Worm (Caenorhabditis elegans) whole organism, L4 larva: Measurements from ENCODE around the gene glrx-5.
A peak's percentile ranks its signal among the peaks of the same experiment; 100 is the strongest.

Experiments
- F10B5.3 ChIP-seq: sonication (generic microtip); optimal IDR thresholded peaks from 2 replicates; lab custom pipeline; 2016; ENCODE audit warnings: mild to moderate bottlenecking, missing genetic modification characterization, missing compliant biosample characterization
- F26F4.8 ChIP-seq: fragments of 200-800 bp; sonication (Bioruptor generic); conservative IDR thresholded peaks from 2 replicates; pipeline ENCODE4 v1.3.6; 2022; ENCODE audit warnings: missing genetic modification characterization, missing compliant biosample characterization
- F44E2.7 ChIP-seq: fragments of 200-800 bp; sonication (Bioruptor generic); IDR thresholded peaks from 2 replicates; pipeline ENCODE4 v2.1.2; 2022; ENCODE audit warnings: missing genetic modification characterization, missing compliant biosample characterization
- F49E8.2 ChIP-seq: sonication (generic microtip); optimal IDR thresholded peaks from 2 replicates; lab custom pipeline; 2016; ENCODE audit warnings: missing compliant biosample characterization, mild to moderate bottlenecking, missing genetic modification characterization, borderline replicate concordance
- T26A8.4 ChIP-seq: fragments of 200-800 bp; sonication (Bioruptor generic); IDR thresholded peaks from 2 replicates; pipeline ENCODE4 v1.3.6; 2022; ENCODE audit warnings: missing genetic modification characterization, missing compliant biosample characterization
- Y105C5A.15 ChIP-seq: fragments of 200-800 bp; sonication (Bioruptor generic); IDR thresholded peaks from 2 replicates; pipeline ENCODE4 v1.3.6; 2022; ENCODE audit warnings: missing genetic modification characterization, missing compliant biosample characterization
- Y5F2A.4 ChIP-seq: fragments of 200-800 bp; sonication (Bioruptor generic); optimal IDR thresholded peaks from 2 replicates; lab custom pipeline; 2018; ENCODE audit warnings: mild to moderate bottlenecking, missing genetic modification characterization, missing compliant biosample characterization
- ZK337.2 ChIP-seq: fragments of 200-800 bp; sonication (Bioruptor generic); IDR thresholded peaks from 2 replicates; pipeline ENCODE4 v1.3.6; 2022; ENCODE audit warnings: missing genetic modification reagents, missing genetic modification characterization, missing compliant biosample characterization
- ZK546.5 ChIP-seq, 2 experiments: sonication (generic microtip); optimal IDR thresholded peaks; 2 replicates each; lab custom pipeline; 2017; ENCODE audit warnings: missing biosample characterization in 2 of 2, missing genetic modification characterization in 2 of 2
- aha-1 ChIP-seq: fragments of 150-350 bp; peaks from one replicate; lab custom pipeline; 2014; ENCODE audit warnings: missing biosample characterization, missing genetic modification characterization
- ama-1 ChIP-seq: fragments of 150-350 bp; optimal IDR thresholded peaks from 2 replicates; lab custom pipeline; 2014; ENCODE audit warnings: inconsistent platforms, mixed read lengths
- arid-1 ChIP-seq: fragments of 200-800 bp; sonication (Bioruptor generic); conservative IDR thresholded peaks from 2 replicates; pipeline ENCODE4 v1.3.6; 2022; ENCODE audit warnings: missing genetic modification reagents, missing genetic modification characterization, missing compliant biosample characterization
- attf-4 ChIP-seq: sonication (generic microtip); optimal IDR thresholded peaks from 3 replicates; lab custom pipeline; 2017; ENCODE audit warnings: missing biosample characterization, missing genetic modification characterization
- ceh-20 ChIP-seq: fragments of 200-800 bp; sonication (Bioruptor generic); IDR thresholded peaks from 2 replicates; pipeline ENCODE4 v1.3.6; 2022; ENCODE audit warnings: missing genetic modification reagents, missing genetic modification characterization, missing compliant biosample characterization
- ceh-28 ChIP-seq: fragments of 150-350 bp; optimal IDR thresholded peaks from 2 replicates; lab custom pipeline; 2014; ENCODE audit warnings: missing biosample characterization, missing genetic modification reagents, missing genetic modification characterization
- ceh-62 ChIP-seq: sonication (generic microtip); optimal IDR thresholded peaks from 2 replicates; lab custom pipeline; 2017; ENCODE audit warnings: missing biosample characterization, missing genetic modification characterization
- ceh-82 ChIP-seq: sonication (generic microtip); optimal IDR thresholded peaks from 2 replicates; lab custom pipeline; 2017; ENCODE audit warnings: missing biosample characterization, missing genetic modification characterization
- daf-16 ChIP-seq, 3 experiments: sonication (generic microtip); optimal IDR thresholded peaks; 2 replicates each; lab custom pipeline; 2016 to 2017; ENCODE audit warnings: missing genetic modification characterization in 3 of 3, missing genetic modification reagents in 3 of 3, mild to moderate bottlenecking in 2 of 3, missing compliant biosample characterization in 2 of 3, missing biosample characterization in 1 of 3, moderate library complexity in 1 of 3
- dpl-1 ChIP-seq: fragments of 150-350 bp; optimal IDR thresholded peaks from 2 replicates; lab custom pipeline; 2014; ENCODE audit warnings: missing biosample characterization, missing genetic modification reagents, missing genetic modification characterization
- duxl-1 ChIP-seq: sonication (generic microtip); optimal IDR thresholded peaks from 2 replicates; lab custom pipeline; 2016; ENCODE audit warnings: mild to moderate bottlenecking, missing genetic modification characterization, moderate library complexity, missing compliant biosample characterization; ENCODE audit not compliant: poor library complexity
- dve-1 ChIP-seq: sonication (generic microtip); optimal IDR thresholded peaks from 2 replicates; lab custom pipeline; 2017; ENCODE audit warnings: antibody characterized with exemption, mild to moderate bottlenecking, missing genetic modification characterization, missing compliant biosample characterization; ENCODE audit not compliant: insufficient read depth
- fkh-10 ChIP-seq: fragments of 150-350 bp; optimal IDR thresholded peaks from 2 replicates; lab custom pipeline; 2014; ENCODE audit warnings: missing biosample characterization, missing genetic modification reagents, missing genetic modification characterization
- hif-1 ChIP-seq, 2 experiments: sonication (generic microtip); optimal IDR thresholded peaks; 2 replicates each; lab custom pipeline; 2016 to 2017; ENCODE audit warnings: missing compliant biosample characterization in 2 of 2, missing genetic modification characterization in 2 of 2, missing genetic modification reagents in 2 of 2, missing genotype in 2 of 2, mild to moderate bottlenecking in 1 of 2
- hlh-30 ChIP-seq: sonication (generic microtip); optimal IDR thresholded peaks from 2 replicates; lab custom pipeline; 2017; ENCODE audit warnings: antibody characterized with exemption, mild to moderate bottlenecking, missing genetic modification characterization, missing compliant biosample characterization; ENCODE audit not compliant: insufficient read depth
- lin-1 ChIP-seq: fragments of 200-800 bp; sonication (Bioruptor generic); IDR thresholded peaks from 2 replicates; pipeline ENCODE4 v1.3.6; 2022; ENCODE audit warnings: missing genetic modification reagents, missing genetic modification characterization, missing compliant biosample characterization
- lin-13 ChIP-seq: fragments of 150-350 bp; optimal IDR thresholded peaks from 2 replicates; lab custom pipeline; 2014; ENCODE audit warnings: missing biosample characterization, missing genetic modification reagents, missing genetic modification characterization
- lin-38 ChIP-seq: fragments of 200-800 bp; sonication (Bioruptor generic); IDR thresholded peaks from 2 replicates; pipeline ENCODE4 v1.3.6; 2022; ENCODE audit warnings: missing genetic modification reagents, missing genetic modification characterization, missing compliant biosample characterization
- lsy-2 ChIP-seq, 2 experiments: fragments of 150-350 bp in 1 of 2; sonication (generic microtip) in 1 of 2; optimal IDR thresholded peaks; 2 replicates each; lab custom pipeline; 2014 to 2017; ENCODE audit warnings: missing biosample characterization in 2 of 2, missing genetic modification characterization in 2 of 2
- mes-2 ChIP-seq: sonication (generic microtip); optimal IDR thresholded peaks from 2 replicates; lab custom pipeline; 2016; ENCODE audit warnings: missing genotype, mild to moderate bottlenecking, missing genetic modification characterization, missing compliant biosample characterization; ENCODE audit not compliant: poor library complexity, severe bottlenecking
- mxl-2 ChIP-seq: fragments of 200-800 bp; sonication (Bioruptor generic); conservative IDR thresholded peaks from 2 replicates; pipeline ENCODE4 v1.3.6; 2022; ENCODE audit warnings: missing genetic modification reagents, missing genetic modification characterization, missing compliant biosample characterization
- mxl-3 ChIP-seq: fragments of 200-800 bp; sonication (Bioruptor generic); optimal IDR thresholded peaks from 2 replicates; lab custom pipeline; 2018; ENCODE audit warnings: mild to moderate bottlenecking, missing genetic modification characterization, missing compliant biosample characterization
- nhr-10 ChIP-seq: fragments of 150-350 bp; optimal IDR thresholded peaks from 2 replicates; lab custom pipeline; 2014; ENCODE audit warnings: missing biosample characterization, missing genetic modification characterization
- nhr-102 ChIP-seq: sonication (generic microtip); optimal IDR thresholded peaks from 2 replicates; lab custom pipeline; 2016; ENCODE audit warnings: mild to moderate bottlenecking, missing genetic modification characterization, moderate library complexity, missing compliant biosample characterization
- nhr-11 ChIP-seq: fragments of 150-350 bp; optimal IDR thresholded peaks from 2 replicates; lab custom pipeline; 2014; ENCODE audit warnings: missing biosample characterization, missing genetic modification characterization
- nhr-25 ChIP-seq: sonication (generic microtip); optimal IDR thresholded peaks from 2 replicates; lab custom pipeline; 2017; ENCODE audit warnings: missing genetic modification characterization, mild to moderate bottlenecking, missing compliant biosample characterization, antibody characterized with exemption, moderate library complexity, borderline replicate concordance; ENCODE audit not compliant: insufficient read depth
- nhr-28 ChIP-seq: fragments of 150-350 bp; optimal IDR thresholded peaks from 2 replicates; lab custom pipeline; 2014; ENCODE audit warnings: missing biosample characterization, missing genetic modification characterization
- nhr-41 ChIP-seq: fragments of 200-800 bp; sonication (Bioruptor generic); IDR thresholded peaks from 2 replicates; pipeline ENCODE4 v1.3.6; 2022; ENCODE audit warnings: missing genetic modification reagents, missing genetic modification characterization, missing compliant biosample characterization
- nhr-42 ChIP-seq: fragments of 200-800 bp; sonication (Bioruptor generic); IDR thresholded peaks from 2 replicates; pipeline ENCODE4 v1.3.6; 2022; ENCODE audit warnings: missing genetic modification characterization, missing compliant biosample characterization
- pha-4 ChIP-seq, 2 experiments: fragments of 150-350 bp in 1 of 2; fragments of 200-800 bp in 1 of 2; sonication (Bioruptor generic) in 1 of 2; IDR thresholded peaks in 1 of 2; optimal IDR thresholded peaks in 1 of 2; 2 replicates each; pipeline versions ENCODE4 v1.3.6 to Lab custom; 2014 to 2022; ENCODE audit warnings: missing genetic modification characterization in 2 of 2, missing genetic modification reagents in 2 of 2, missing biosample characterization in 1 of 2, missing compliant biosample characterization in 1 of 2
- php-3 ChIP-seq: fragments of 200-800 bp; sonication (Bioruptor generic); IDR thresholded peaks from 2 replicates; pipeline ENCODE4 v1.3.6; 2022; ENCODE audit warnings: missing genetic modification reagents, missing genetic modification characterization, missing compliant biosample characterization
- skn-1 ChIP-seq: fragments of 150-350 bp; optimal IDR thresholded peaks from 2 replicates; lab custom pipeline; 2014; ENCODE audit warnings: missing biosample characterization, missing genetic modification characterization
- spr-3 ChIP-seq: fragments of 200-800 bp; sonication (Bioruptor generic); optimal IDR thresholded peaks from 2 replicates; lab custom pipeline; 2018; ENCODE audit warnings: mild to moderate bottlenecking, missing genetic modification characterization, missing compliant biosample characterization
- tra-1 ChIP-seq: fragments of 200-800 bp; sonication (Bioruptor generic); IDR thresholded peaks from 2 replicates; pipeline ENCODE4 v1.3.6; 2022; ENCODE audit warnings: missing genetic modification reagents, missing genetic modification characterization, missing compliant biosample characterization
- unc-62 ChIP-seq, 3 experiments: fragments of 150-350 bp in 1 of 3; sonication (generic microtip); optimal IDR thresholded peaks in 2 of 3; peaks in 1 of 3; 1 replicate in 1 of 3; 2 replicates in 2 of 3; lab custom pipeline; 2014 to 2017; ENCODE audit warnings: missing biosample characterization in 3 of 3, missing genetic modification characterization in 3 of 3, missing genetic modification reagents in 3 of 3, missing genotype in 1 of 3
- zip-11 ChIP-seq: fragments of 200-800 bp; sonication (Bioruptor generic); IDR thresholded peaks from 2 replicates; pipeline ENCODE4 v1.3.6; 2022; ENCODE audit warnings: missing genetic modification characterization, missing compliant biosample characterization
- zip-2 ChIP-seq: fragments of 150-350 bp; optimal IDR thresholded peaks from 2 replicates; lab custom pipeline; 2014; ENCODE audit warnings: missing biosample characterization, missing genetic modification characterization
- ztf-7 ChIP-seq: fragments of 150-350 bp; optimal IDR thresholded peaks from 2 replicates; lab custom pipeline; 2014; ENCODE audit warnings: missing biosample characterization, missing genetic modification characterization

Gene glrx-5

DNA sequence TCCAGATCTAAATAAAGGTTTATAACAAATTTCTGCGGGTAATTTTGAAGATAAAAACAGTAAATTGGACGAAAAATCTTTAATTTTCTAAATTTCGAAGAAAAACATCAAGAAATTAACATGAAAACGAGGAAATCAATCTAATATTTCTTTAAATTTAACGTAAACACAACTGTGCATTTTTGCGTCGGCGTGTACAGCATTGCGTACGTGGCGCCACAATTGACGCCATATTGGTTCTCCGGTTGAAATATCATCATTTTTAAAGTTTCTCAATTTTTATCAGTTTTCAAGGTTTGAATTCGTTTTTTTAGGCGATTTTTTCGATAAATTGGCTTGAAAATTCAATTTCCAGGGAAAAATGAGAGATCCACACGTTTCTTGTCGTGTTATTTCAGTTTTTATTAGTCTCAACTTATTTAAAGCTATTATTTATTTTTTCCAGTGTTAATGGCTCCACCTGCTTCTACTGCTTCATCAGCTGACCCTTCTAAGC lies 3.6 kb downstream of the glrx-5 start, which contains the start of gene rpt-6:
Gene rpt-6, plus strand, starts transcription at position 446 of the 496 bp plus-strand sequence.
- TF ChIP-seq ceh-28 (no peak), mes-2 (tag; lab: Kevin White, UChicago) (peak; percentile 89), lsy-2 (tag; optimal IDR thresholded peaks at IDR 0.05; lab: Kevin White, UChicago) (peak in 1 of 2 experiments; percentile 69), arid-1 (GFP tag; lab: Robert Waterston, UW) (peak; percentile 58; the same call in 1 of the 2 replicates), T26A8.4 (peak; percentile 27; the same call in 1 of the 2 replicates), hlh-30 (tag; lab: Kevin White, UChicago) (peak; percentile 11), lin-38 (GFP tag; lab: Robert Waterston, UW) (peak; percentile 73), aha-1 (tag; lab: Kevin White, UChicago) (peak; percentile 66), dpl-1 (GFP tag; lab: Kevin White, UChicago) (peak; percentile 67), daf-16 (GFP tag; optimal IDR thresholded peaks at IDR 0.05; lab: Kevin White, UChicago) (no peak), daf-16 (tag; optimal IDR thresholded peaks at IDR 0.05; lab: Kevin White, UChicago) (peak; percentile 57), ZK337.2 (GFP tag; lab: Robert Waterston, UW) (no peak), dve-1 (tag; lab: Kevin White, UChicago) (peak; percentile 35), unc-62 (GFP tag; optimal IDR thresholded peaks at IDR 0.05 in 1 of 2; lab: Kevin White, UChicago) (peak in 1 of 2 experiments; percentile 94), unc-62 (tag; optimal IDR thresholded peaks at IDR 0.05; lab: Kevin White, UChicago) (no peak), nhr-25 (no peak), pha-4 (GFP tag; IDR thresholded peaks at IDR 0.05; lab: Robert Waterston, UW) (peak; percentile 32; the same call in 1 of the 2 replicates), pha-4 (tag; optimal IDR thresholded peaks at IDR 0.05; lab: Kevin White, UChicago) (no peak), php-3 (no peak), duxl-1 (tag; lab: Kevin White, UChicago) (peak; percentile 62)

DNA sequence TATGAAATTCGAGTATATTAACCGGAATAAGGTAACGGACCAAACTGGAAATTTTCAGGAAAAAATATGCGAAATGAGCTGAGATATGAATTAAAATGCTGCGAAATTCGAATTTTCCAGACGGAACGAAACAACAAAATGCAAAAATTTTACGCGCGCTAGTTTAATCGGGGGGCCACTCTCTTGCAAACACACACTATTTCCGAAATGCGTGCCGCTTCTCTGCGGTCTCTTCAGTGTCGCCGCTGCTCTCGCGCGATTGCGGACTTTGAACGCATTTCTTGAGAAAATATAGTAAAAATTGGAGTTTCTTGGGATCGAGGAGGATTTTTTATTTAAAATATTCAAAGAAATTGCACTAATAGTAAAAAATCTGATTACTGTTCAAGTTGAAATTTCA lies 4.2 kb downstream of the glrx-5 start:
- TF ChIP-seq skn-1 (no peak), ZK546.5 (tag; optimal IDR thresholded peaks at IDR 0.05; lab: Kevin White, UChicago) (no peak), unc-62 (GFP tag; optimal IDR thresholded peaks at IDR 0.05 in 1 of 2; lab: Kevin White, UChicago) (peak in 1 of 2 experiments; percentile 56), unc-62 (tag; optimal IDR thresholded peaks at IDR 0.05; lab: Kevin White, UChicago) (no peak), tra-1 (GFP tag; lab: Robert Waterston, UW) (no peak), hif-1 (tag; optimal IDR thresholded peaks at IDR 0.05; lab: Kevin White, UChicago) (no peak), lin-1 (GFP tag; lab: Robert Waterston, UW) (no peak), spr-3 (GFP tag; lab: Kevin White, UChicago) (no peak), mxl-3 (no peak), zip-11 (GFP tag; lab: Robert Waterston, UW) (no peak), ceh-62 (tag; lab: Kevin White, UChicago) (no peak), ZK337.2 (GFP tag; lab: Robert Waterston, UW) (no peak), F49E8.2 (tag; lab: Kevin White, UChicago) (no peak), nhr-11 (tag; lab: Kevin White, UChicago) (no peak), nhr-41 (GFP tag; lab: Robert Waterston, UW) (no peak), lin-13 (GFP tag; lab: Kevin White, UChicago) (no peak), nhr-10 (tag; lab: Kevin White, UChicago) (no peak), zip-2 (tag; lab: Kevin White, UChicago) (no peak), Y105C5A.15 (no peak), ztf-7 (tag; lab: Kevin White, UChicago) (no peak), fkh-10 (GFP tag; lab: Kevin White, UChicago) (no peak), F44E2.7 (no peak), Y5F2A.4 (GFP tag; lab: Kevin White, UChicago) (no peak), ceh-82 (tag; lab: Kevin White, UChicago) (no peak), F26F4.8 (GFP tag; lab: Robert Waterston, UW) (no peak), mes-2 (tag; lab: Kevin White, UChicago) (peak; percentile 67), mxl-2 (GFP tag; lab: Robert Waterston, UW) (no peak), nhr-28 (tag; lab: Kevin White, UChicago) (no peak), ceh-20 (no peak), nhr-102 (tag; lab: Kevin White, UChicago) (no peak), T26A8.4 (no peak; the same call in 1 of the 2 replicates), ama-1 (lab: Kevin White, UChicago) (no peak), attf-4 (tag; lab: Kevin White, UChicago) (no peak), nhr-42 (GFP tag; lab: Robert Waterston, UW) (no peak), F10B5.3 (tag; lab: Kevin White, UChicago) (no peak)
